Worm (Caenorhabditis elegans): ENCODE measurements around the gene C07H6.2.

- TF ChIP-seq skn-1 (tag; optimal IDR thresholded peaks at IDR 0.05), result no peak
- TF ChIP-seq ama-1 (optimal IDR thresholded peaks at IDR 0.05), result no peak
- TF ChIP-seq nhr-237 (tag; optimal IDR thresholded peaks at IDR 0.05), result no peak
- no peak for TF ChIP-seq nhr-77 (tag; optimal IDR thresholded peaks at IDR 0.05)
- peak in 1 of 2 experiments; percentile 100 for TF ChIP-seq unc-62 (GFP tag; optimal IDR thresholded peaks at IDR 0.05 in 1 of 2)
- TF ChIP-seq unc-62 (tag; optimal IDR thresholded peaks at IDR 0.05), result no peak
- TF ChIP-seq rbr-2 (tag; optimal IDR thresholded peaks at IDR 0.05), result no peak
- no peak for TF ChIP-seq spr-3 (GFP tag; optimal IDR thresholded peaks at IDR 0.05)
- no peak for TF ChIP-seq fos-1 (tag; optimal IDR thresholded peaks at IDR 0.05)
- TF ChIP-seq dpl-1 (GFP tag; optimal IDR thresholded peaks at IDR 0.05), result no peak
- TF ChIP-seq mep-1 (tag; optimal IDR thresholded peaks at IDR 0.05), result peak; percentile 10
- no peak for TF ChIP-seq ceh-82 (tag; optimal IDR thresholded peaks at IDR 0.05)
- no peak for TF ChIP-seq snpc-4 (tag; optimal IDR thresholded peaks at IDR 0.05)
- no peak for TF ChIP-seq unc-39 (tag; optimal IDR thresholded peaks at IDR 0.05)
- no peak for TF ChIP-seq nhr-10 (tag; optimal IDR thresholded peaks at IDR 0.05)
Measured at ce11 chrIII:7534648-7535047, 13.8 kb downstream of the C07H6.2 start.
